Worm (Caenorhabditis elegans) whole organism, L4 larva: ENCODE results near the gene ZK616.2.
"Not testable (repeated sequence)": the region's sequence is repeated elsewhere in the genome, so short reads cannot be mapped to it uniquely, and the experiment has no call there.

Experiments
- F37D6.2 ChIP-seq: sonication (generic microtip); optimal IDR thresholded peaks from 2 replicates; lab custom pipeline; 2016; ENCODE audit warnings: mild to moderate bottlenecking, missing genetic modification characterization, missing compliant biosample characterization
- T26A8.4 ChIP-seq: fragments of 200-800 bp; sonication (Bioruptor generic); IDR thresholded peaks from 2 replicates; pipeline ENCODE4 v1.3.6; 2022; ENCODE audit warnings: missing genetic modification characterization, missing compliant biosample characterization
- Y105C5A.15 ChIP-seq: fragments of 200-800 bp; sonication (Bioruptor generic); IDR thresholded peaks from 2 replicates; pipeline ENCODE4 v1.3.6; 2022; ENCODE audit warnings: missing genetic modification characterization, missing compliant biosample characterization
- Y5F2A.4 ChIP-seq: fragments of 200-800 bp; sonication (Bioruptor generic); optimal IDR thresholded peaks from 2 replicates; lab custom pipeline; 2018; ENCODE audit warnings: mild to moderate bottlenecking, missing genetic modification characterization, missing compliant biosample characterization
- aha-1 ChIP-seq: fragments of 150-350 bp; peaks from one replicate; lab custom pipeline; 2014; ENCODE audit warnings: missing biosample characterization, missing genetic modification characterization
- aly-2 ChIP-seq: sonication (generic microtip); optimal IDR thresholded peaks from 2 replicates; lab custom pipeline; 2018; ENCODE audit warnings: missing biosample characterization, missing genetic modification characterization
- attf-4 ChIP-seq: sonication (generic microtip); optimal IDR thresholded peaks from 3 replicates; lab custom pipeline; 2017; ENCODE audit warnings: missing biosample characterization, missing genetic modification characterization
- ceh-62 ChIP-seq: sonication (generic microtip); optimal IDR thresholded peaks from 2 replicates; lab custom pipeline; 2017; ENCODE audit warnings: missing biosample characterization, missing genetic modification characterization
- daf-12 ChIP-seq: fragments of 150-350 bp; optimal IDR thresholded peaks from 2 replicates; lab custom pipeline; 2014; ENCODE audit warnings: missing biosample characterization, missing genetic modification reagents, missing genetic modification characterization
- daf-16 ChIP-seq, 3 experiments: sonication (generic microtip); optimal IDR thresholded peaks; 2 replicates each; lab custom pipeline; 2016 to 2017; ENCODE audit warnings: missing genetic modification characterization in 3 of 3, missing genetic modification reagents in 3 of 3, mild to moderate bottlenecking in 2 of 3, missing compliant biosample characterization in 2 of 3, missing biosample characterization in 1 of 3, moderate library complexity in 1 of 3
- dmd-6 ChIP-seq: fragments of 200-800 bp; sonication (Bioruptor generic); IDR thresholded peaks from 2 replicates; pipeline ENCODE4 v1.3.6; 2022; ENCODE audit warnings: missing genetic modification reagents, missing genetic modification characterization, missing compliant biosample characterization
- dpl-1 ChIP-seq: fragments of 150-350 bp; optimal IDR thresholded peaks from 2 replicates; lab custom pipeline; 2014; ENCODE audit warnings: missing biosample characterization, missing genetic modification reagents, missing genetic modification characterization
- duxl-1 ChIP-seq: sonication (generic microtip); optimal IDR thresholded peaks from 2 replicates; lab custom pipeline; 2016; ENCODE audit warnings: mild to moderate bottlenecking, missing genetic modification characterization, moderate library complexity, missing compliant biosample characterization; ENCODE audit not compliant: poor library complexity
- dve-1 ChIP-seq: sonication (generic microtip); optimal IDR thresholded peaks from 2 replicates; lab custom pipeline; 2017; ENCODE audit warnings: antibody characterized with exemption, mild to moderate bottlenecking, missing genetic modification characterization, missing compliant biosample characterization; ENCODE audit not compliant: insufficient read depth
- hlh-11 ChIP-seq: fragments of 200-800 bp; sonication (Bioruptor generic); optimal IDR thresholded peaks from 2 replicates; lab custom pipeline; 2018; ENCODE audit warnings: mild to moderate bottlenecking, missing genetic modification characterization, missing compliant biosample characterization
- hlh-30 ChIP-seq: sonication (generic microtip); optimal IDR thresholded peaks from 2 replicates; lab custom pipeline; 2017; ENCODE audit warnings: antibody characterized with exemption, mild to moderate bottlenecking, missing genetic modification characterization, missing compliant biosample characterization; ENCODE audit not compliant: insufficient read depth
- lim-7 ChIP-seq: fragments of 200-800 bp; sonication (Bioruptor generic); IDR thresholded peaks from 2 replicates; pipeline ENCODE4 v1.3.6; 2022; ENCODE audit warnings: missing genetic modification characterization, missing compliant biosample characterization
- lin-13 ChIP-seq: fragments of 150-350 bp; optimal IDR thresholded peaks from 2 replicates; lab custom pipeline; 2014; ENCODE audit warnings: missing biosample characterization, missing genetic modification reagents, missing genetic modification characterization
- lin-15B ChIP-seq: fragments of 150-350 bp; sonication (generic microtip); optimal IDR thresholded peaks from 3 replicates; lab custom pipeline; 2014; ENCODE audit warnings: missing biosample characterization, missing genetic modification characterization
- lin-38 ChIP-seq: fragments of 200-800 bp; sonication (Bioruptor generic); IDR thresholded peaks from 2 replicates; pipeline ENCODE4 v1.3.6; 2022; ENCODE audit warnings: missing genetic modification reagents, missing genetic modification characterization, missing compliant biosample characterization
- lsy-2 ChIP-seq, 2 experiments: fragments of 150-350 bp in 1 of 2; sonication (generic microtip) in 1 of 2; optimal IDR thresholded peaks; 2 replicates each; lab custom pipeline; 2014 to 2017; ENCODE audit warnings: missing biosample characterization in 2 of 2, missing genetic modification characterization in 2 of 2
- madf-9 ChIP-seq: fragments of 200-800 bp; sonication (Bioruptor generic); conservative IDR thresholded peaks from 2 replicates; pipeline ENCODE4 v1.3.6; 2022; ENCODE audit warnings: missing genetic modification reagents, missing genetic modification characterization, missing compliant biosample characterization
- mdl-1 ChIP-seq, 2 experiments: fragments of 150-350 bp in 1 of 2; sonication (generic microtip) in 1 of 2; optimal IDR thresholded peaks; 2 replicates each; lab custom pipeline; 2014 to 2017; ENCODE audit warnings: missing biosample characterization in 2 of 2, missing genetic modification characterization in 2 of 2
- mxl-2 ChIP-seq: fragments of 200-800 bp; sonication (Bioruptor generic); conservative IDR thresholded peaks from 2 replicates; pipeline ENCODE4 v1.3.6; 2022; ENCODE audit warnings: missing genetic modification reagents, missing genetic modification characterization, missing compliant biosample characterization
- nhr-111 ChIP-seq: fragments of 200-800 bp; sonication (Bioruptor generic); optimal IDR thresholded peaks from 2 replicates; lab custom pipeline; 2018; ENCODE audit warnings: mild to moderate bottlenecking, missing genetic modification characterization, missing compliant biosample characterization
- nhr-28 ChIP-seq: fragments of 150-350 bp; optimal IDR thresholded peaks from 2 replicates; lab custom pipeline; 2014; ENCODE audit warnings: missing biosample characterization, missing genetic modification characterization
- nhr-41 ChIP-seq: fragments of 200-800 bp; sonication (Bioruptor generic); IDR thresholded peaks from 2 replicates; pipeline ENCODE4 v1.3.6; 2022; ENCODE audit warnings: missing genetic modification reagents, missing genetic modification characterization, missing compliant biosample characterization
- nhr-42 ChIP-seq: fragments of 200-800 bp; sonication (Bioruptor generic); IDR thresholded peaks from 2 replicates; pipeline ENCODE4 v1.3.6; 2022; ENCODE audit warnings: missing genetic modification characterization, missing compliant biosample characterization
- nhr-48 ChIP-seq: sonication (generic microtip); optimal IDR thresholded peaks from 2 replicates; lab custom pipeline; 2016; ENCODE audit warnings: mild to moderate bottlenecking, missing genetic modification characterization, missing compliant biosample characterization
- pqm-1 ChIP-seq: sonication (generic microtip); optimal IDR thresholded peaks from 2 replicates; lab custom pipeline; 2017; ENCODE audit warnings: missing biosample characterization, missing genetic modification characterization
- rbr-2 ChIP-seq: sonication (generic microtip); optimal IDR thresholded peaks from 2 replicates; lab custom pipeline; 2016; ENCODE audit warnings: missing genotype, missing genetic modification characterization, missing compliant biosample characterization
- snpc-1.2 ChIP-seq: fragments of 200-800 bp; sonication (Bioruptor generic); IDR thresholded peaks from 2 replicates; pipeline ENCODE4 v1.3.6; 2022; ENCODE audit warnings: missing genetic modification reagents, missing genetic modification characterization, missing compliant biosample characterization
- snpc-4 ChIP-seq: fragments of 150-350 bp; optimal IDR thresholded peaks from 2 replicates; lab custom pipeline; 2014; ENCODE audit warnings: missing biosample characterization, missing genetic modification characterization
- unc-130 ChIP-seq: sonication (generic microtip); optimal IDR thresholded peaks from 2 replicates; lab custom pipeline; 2016; ENCODE audit warnings: missing genetic modification reagents, missing genetic modification characterization, missing compliant biosample characterization
- unc-62 ChIP-seq, 3 experiments: fragments of 150-350 bp in 1 of 3; sonication (generic microtip); optimal IDR thresholded peaks in 2 of 3; peaks in 1 of 3; 1 replicate in 1 of 3; 2 replicates in 2 of 3; lab custom pipeline; 2014 to 2017; ENCODE audit warnings: missing biosample characterization in 3 of 3, missing genetic modification characterization in 3 of 3, missing genetic modification reagents in 3 of 3, missing genotype in 1 of 3
- zag-1 ChIP-seq: fragments of 150-350 bp; optimal IDR thresholded peaks from 2 replicates; lab custom pipeline; 2014; ENCODE audit warnings: missing biosample characterization, missing genetic modification characterization

ZK616.2 gene

ce11 chrIV:5397539-5397938 lies at the start of gene ZK616.2:
Gene ZK616.2 (plus strand): TSS chrIV:5397839.
- no peak for TF ChIP-seq lim-7

ce11 chrIV:5350480-5351193 lies 47.0 kb upstream of the ZK616.2 start, which contains the start of gene gba-4:
Gene gba-4 (minus strand): TSS chrIV:5350897.
- peak; percentile 30 for TF ChIP-seq hlh-11 (tag; lab: Kevin White, UChicago)
- peak; percentile 62 for TF ChIP-seq dmd-6 (GFP tag; lab: Robert Waterston, UW)
- TF ChIP-seq daf-16 (GFP tag; optimal IDR thresholded peaks at IDR 0.05; lab: Kevin White, UChicago): not testable (repeated sequence)
- TF ChIP-seq daf-16 (tag; optimal IDR thresholded peaks at IDR 0.05; lab: Kevin White, UChicago): peak; percentile 40
- peak; percentile 35 for TF ChIP-seq nhr-28 (tag; lab: Kevin White, UChicago)
- TF ChIP-seq dve-1 (tag; lab: Kevin White, UChicago): peak; percentile 74
- peak; percentile 84 for TF ChIP-seq pqm-1
- TF ChIP-seq aha-1 (tag; lab: Kevin White, UChicago): peak; percentile 83
- TF ChIP-seq, all 104 proteins: peak for 7; not testable (repeated sequence) for 97

- TF ChIP-seq aha-1 (tag; lab: Kevin White, UChicago): peak; percentile 46
- TF ChIP-seq nhr-48 (tag; lab: Kevin White, UChicago): no peak
Measured at ce11 chrIV:5353364-5353763, 44.3 kb upstream of the ZK616.2 start, which contains the start of gene Y4C6B.7. Gene Y4C6B.7 (minus strand): TSS chrIV:5353464.

ce11 chrIV:5354124-5354523 lies 43.5 kb upstream of the ZK616.2 start, which contains the start of gene Y4C6B.1:
Gene Y4C6B.1 (plus strand): TSS chrIV:5354488.
- TF ChIP-seq snpc-4 (tag; lab: Kevin White, UChicago) (no peak), lsy-2 (tag; optimal IDR thresholded peaks at IDR 0.05; lab: Kevin White, UChicago) (peak in 1 of 2 experiments; percentile 83), lin-38 (GFP tag; lab: Robert Waterston, UW) (peak; percentile 87)

ce11 chrIV:5354564-5354963 lies 43.1 kb upstream of the ZK616.2 start:
- TF ChIP-seq Y105C5A.15 (GFP tag; lab: Robert Waterston, UW) (no peak), unc-62 (GFP tag; optimal IDR thresholded peaks at IDR 0.05 in 1 of 2; lab: Kevin White, UChicago) (peak in 1 of 2 experiments; percentile 96), unc-62 (tag; optimal IDR thresholded peaks at IDR 0.05; lab: Kevin White, UChicago) (no peak)

ce11 chrIV:5360533-5360932 lies 37.1 kb upstream of the ZK616.2 start, which contains the start of gene F41H10.5:
Gene F41H10.5 (plus strand): TSS chrIV:5360907.
- TF ChIP-seq duxl-1 (tag; lab: Kevin White, UChicago) (no peak), nhr-42 (GFP tag; lab: Robert Waterston, UW) (no peak), mxl-2 (no peak), daf-12 (tag; lab: Kevin White, UChicago) (no peak), hlh-11 (tag; lab: Kevin White, UChicago) (no peak), zag-1 (tag; lab: Kevin White, UChicago) (no peak), attf-4 (tag; lab: Kevin White, UChicago) (no peak), ceh-62 (tag; lab: Kevin White, UChicago) (no peak), snpc-1.2 (GFP tag; lab: Robert Waterston, UW) (no peak), dpl-1 (GFP tag; lab: Kevin White, UChicago) (no peak), aly-2 (tag; lab: Kevin White, UChicago) (no peak), nhr-111 (GFP tag; lab: Kevin White, UChicago) (no peak), madf-9 (no peak)

ce11 chrIV:5364135-5364609 lies 33.5 kb upstream of the ZK616.2 start, which contains the start of the genes hda-6 and F41H10.4:
Gene hda-6 (minus strand): TSS chrIV:5364306.
Gene F41H10.4 (plus strand): TSS chrIV:5364559.
- TF ChIP-seq nhr-28 (tag; lab: Kevin White, UChicago) (peak; percentile 20), F37D6.2 (tag; lab: Kevin White, UChicago) (no peak), Y5F2A.4 (GFP tag; lab: Kevin White, UChicago) (no peak), hlh-30 (peak; percentile 96), T26A8.4 (GFP tag; lab: Robert Waterston, UW) (peak; percentile 38; the same call in 1 of the 2 replicates), aha-1 (tag; lab: Kevin White, UChicago) (peak; percentile 22), duxl-1 (tag; lab: Kevin White, UChicago) (peak; percentile 49), nhr-41 (GFP tag; lab: Robert Waterston, UW) (no peak), mxl-2 (no peak), nhr-42 (GFP tag; lab: Robert Waterston, UW) (no peak), lin-13 (GFP tag; lab: Kevin White, UChicago) (peak; percentile 14), mdl-1 (tag; optimal IDR thresholded peaks at IDR 0.05; lab: Kevin White, UChicago) (peak in 1 of 2 experiments; percentile 36), rbr-2 (peak; percentile 34), lin-15B (tag; lab: Kevin White, UChicago) (peak; percentile 41), unc-130 (GFP tag; lab: Kevin White, UChicago) (peak; percentile 85), daf-12 (tag; lab: Kevin White, UChicago) (no peak)
